Fruit fly (Drosophila melanogaster) whole organism, embryonic: ENCODE measurements around the gene rk.

Experiments
- ATbp ChIP-seq: fragments of 200-800 bp; sonication (Bioruptor generic); optimal IDR thresholded peaks from 2 replicates; lab custom pipeline; 2017; ENCODE audit warnings: missing biosample characterization, mild to moderate bottlenecking, missing genetic modification characterization, missing genetic modification reagents
- Aef1 ChIP-seq: fragments of 200-800 bp; sonication (Bioruptor generic); IDR thresholded peaks from 3 replicates; pipeline ENCODE4 v1.3.6; 2022; ENCODE audit warnings: missing biosample characterization, missing genetic modification characterization
- Atf6 ChIP-seq: fragments of 200-800 bp; sonication (Bioruptor generic); IDR thresholded peaks from 2 replicates; pipeline ENCODE4 v1.3.6; 2022; ENCODE audit warnings: missing biosample characterization, missing genetic modification characterization
- Bgb ChIP-seq: fragments of 200-800 bp; sonication (Bioruptor generic); IDR thresholded peaks from 2 replicates; pipeline ENCODE4 v1.3.6; 2022; ENCODE audit warnings: missing biosample characterization, missing genetic modification characterization; ENCODE audit not compliant: partially characterized antibody
- Blimp-1 ChIP-seq: fragments of 200-800 bp; sonication (Bioruptor generic); optimal IDR thresholded peaks from 3 replicates; lab custom pipeline; 2018; ENCODE audit warnings: missing biosample characterization, missing genetic modification characterization, mild to moderate bottlenecking, moderate library complexity, missing genetic modification reagents
- CG14860 ChIP-seq: fragments of 200-800 bp; sonication (Bioruptor generic); IDR thresholded peaks from 3 replicates; pipeline ENCODE4 v1.3.6; 2022; ENCODE audit warnings: missing biosample characterization, missing genetic modification characterization; ENCODE audit not compliant: partially characterized antibody
- CG1603 ChIP-seq: fragments of 200-800 bp; sonication (Bioruptor generic); optimal IDR thresholded peaks from 2 replicates; lab custom pipeline; 2019; ENCODE audit warnings: missing biosample characterization, mild to moderate bottlenecking, missing genetic modification characterization, moderate library complexity
- CG17328 ChIP-seq: fragments of 200-800 bp; sonication (Bioruptor generic); IDR thresholded peaks from 2 replicates; pipeline ENCODE4 v1.3.6; 2022; ENCODE audit warnings: missing biosample characterization, missing genetic modification characterization
- CG18011 ChIP-seq: fragments of 200-800 bp; sonication (Bioruptor generic); optimal IDR thresholded peaks from 2 replicates; lab custom pipeline; 2017; ENCODE audit warnings: missing biosample characterization, missing genetic modification characterization, mild to moderate bottlenecking, moderate library complexity, missing genotype
- CG2120 ChIP-seq: fragments of 200-800 bp; sonication (Bioruptor generic); optimal IDR thresholded peaks from 3 replicates; lab custom pipeline; 2016; ENCODE audit warnings: missing biosample characterization, missing genetic modification characterization
- CG3065 ChIP-seq: fragments of 200-800 bp; sonication (Bioruptor generic); optimal IDR thresholded peaks from 2 replicates; lab custom pipeline; 2016; ENCODE audit warnings: missing biosample characterization, missing genetic modification characterization
- CG31441 ChIP-seq: fragments of 200-800 bp; sonication (Bioruptor generic); IDR thresholded peaks from 2 replicates; pipeline ENCODE4 v1.3.6; 2022; ENCODE audit warnings: missing biosample characterization, missing genetic modification characterization
- CG32767 ChIP-seq: fragments of 200-800 bp; sonication (Bioruptor generic); IDR thresholded peaks from 2 replicates; pipeline ENCODE4 v1.3.6; 2022; ENCODE audit warnings: missing biosample characterization, missing genetic modification characterization
- CG3838 ChIP-seq: fragments of 200-800 bp; sonication (Bioruptor generic); optimal IDR thresholded peaks from 3 replicates; lab custom pipeline; 2016; ENCODE audit warnings: missing biosample characterization, missing genetic modification characterization
- CG5180 ChIP-seq: fragments of 200-800 bp; sonication (Bioruptor generic); optimal IDR thresholded peaks from 3 replicates; lab custom pipeline; 2017; ENCODE audit warnings: missing biosample characterization, missing genetic modification characterization, mild to moderate bottlenecking, moderate library complexity, missing genetic modification reagents
- CG7372 ChIP-seq: fragments of 200-800 bp; sonication (Bioruptor generic); IDR thresholded peaks from 2 replicates; pipeline ENCODE4 v1.3.6; 2022; ENCODE audit warnings: missing biosample characterization, missing genetic modification characterization
- CG7745 ChIP-seq: fragments of 200-800 bp; sonication (Bioruptor generic); optimal IDR thresholded peaks from 2 replicates; lab custom pipeline; 2018; ENCODE audit warnings: missing biosample characterization, mild to moderate bottlenecking, missing genetic modification characterization, moderate library complexity
- CG7928 ChIP-seq: fragments of 200-800 bp; sonication (Bioruptor generic); optimal IDR thresholded peaks from 2 replicates; lab custom pipeline; 2017; ENCODE audit warnings: missing biosample characterization, mild to moderate bottlenecking, missing genetic modification characterization
- CG9609 ChIP-seq: fragments of 200-800 bp; sonication (Bioruptor generic); optimal IDR thresholded peaks from 3 replicates; lab custom pipeline; 2016; ENCODE audit warnings: missing biosample characterization, missing genetic modification characterization
- CG9797 ChIP-seq: fragments of 200-800 bp; sonication (Bioruptor generic); optimal IDR thresholded peaks from 3 replicates; lab custom pipeline; 2018; ENCODE audit warnings: missing biosample characterization, mild to moderate bottlenecking, missing genetic modification characterization
- CkIIα-i1 ChIP-seq: fragments of 200-800 bp; sonication (Bioruptor generic); IDR thresholded peaks from 2 replicates; pipeline ENCODE4 v1.3.6; 2022; ENCODE audit warnings: missing biosample characterization, missing genetic modification characterization
- Elba2 ChIP-seq: fragments of 200-800 bp; sonication (Bioruptor generic); optimal IDR thresholded peaks from 3 replicates; lab custom pipeline; 2016; ENCODE audit warnings: missing biosample characterization, missing genetic modification characterization
- Gug ChIP-seq: fragments of 200-800 bp; sonication (Bioruptor generic); IDR thresholded peaks from 4 replicates; pipeline ENCODE4 v1.3.6; 2022; ENCODE audit warnings: missing biosample characterization, missing genetic modification characterization
- Hmr ChIP-seq: fragments of 200-800 bp; sonication (Bioruptor generic); optimal IDR thresholded peaks from 3 replicates; lab custom pipeline; 2017; ENCODE audit warnings: mild to moderate bottlenecking, missing biosample characterization, missing genetic modification reagents, missing genetic modification characterization
- Hr78 ChIP-seq, 2 experiments: fragments of 200-800 bp in 1 of 2; fragments of >200 bp in 1 of 2; sonication (Bioruptor generic) in 1 of 2; optimal IDR thresholded peaks; 2 replicates each; lab custom pipeline; 2017 to 2019; ENCODE audit warnings: missing biosample characterization in 2 of 2, missing genetic modification characterization in 2 of 2, mild to moderate bottlenecking in 1 of 2, moderate library complexity in 1 of 2
- Opbp ChIP-seq: fragments of 200-800 bp; sonication (Bioruptor generic); IDR thresholded peaks from 3 replicates; pipeline ENCODE4 v1.3.6; 2022; ENCODE audit warnings: missing biosample characterization, missing genetic modification characterization; ENCODE audit not compliant: partially characterized antibody
- Sin3A ChIP-seq: fragments of >200 bp; optimal IDR thresholded peaks from 2 replicates; lab custom pipeline; 2018
- Sox100B ChIP-seq: fragments of 200-800 bp; sonication (Bioruptor generic); optimal IDR thresholded peaks from 3 replicates; lab custom pipeline; 2018; ENCODE audit warnings: missing biosample characterization, mild to moderate bottlenecking, missing genetic modification characterization
- Sry-β ChIP-seq: fragments of 200-800 bp; sonication (Bioruptor generic); optimal IDR thresholded peaks from 2 replicates; lab custom pipeline; 2018; ENCODE audit warnings: missing biosample characterization, mild to moderate bottlenecking, missing genetic modification characterization, moderate library complexity
- Trl ChIP-seq, 3 experiments: fragments of >200 bp in 2 of 3; fragments of 200-800 bp in 1 of 3; sonication (Bioruptor generic) in 1 of 3; optimal IDR thresholded peaks; 2 replicates in 1 of 3; 3 replicates in 2 of 3; lab custom pipeline; 2016 to 2017; ENCODE audit warnings: missing biosample characterization in 1 of 3, missing genetic modification characterization in 1 of 3
- Usf ChIP-seq: fragments of 200-800 bp; sonication (Bioruptor generic); optimal IDR thresholded peaks from 2 replicates; lab custom pipeline; 2017; ENCODE audit warnings: missing genotype, missing biosample characterization, missing genetic modification characterization
- abd-A ChIP-seq: fragments of 200-800 bp; sonication (Bioruptor generic); optimal IDR thresholded peaks from 3 replicates; lab custom pipeline; 2019; ENCODE audit warnings: missing biosample characterization, mild to moderate bottlenecking, missing genetic modification characterization, moderate library complexity
- bab2 ChIP-seq: fragments of 200-800 bp; sonication (Bioruptor generic); optimal IDR thresholded peaks from 2 replicates; lab custom pipeline; 2016; ENCODE audit warnings: missing biosample characterization, missing genetic modification characterization
- ci ChIP-seq: fragments of 200-800 bp; sonication (Bioruptor generic); IDR thresholded peaks from 3 replicates; pipeline ENCODE4 v1.3.6; 2022; ENCODE audit warnings: missing biosample characterization, missing genetic modification characterization
- cwo ChIP-seq: fragments of 200-800 bp; sonication (Bioruptor generic); optimal IDR thresholded peaks from 3 replicates; lab custom pipeline; 2017; ENCODE audit warnings: missing biosample characterization, missing genetic modification characterization, mild to moderate bottlenecking, moderate library complexity, missing genetic modification reagents
- dimm ChIP-seq: fragments of 200-800 bp; sonication (Bioruptor generic); IDR thresholded peaks from 2 replicates; pipeline ENCODE4 v1.3.6; 2022; ENCODE audit warnings: missing biosample characterization, missing genetic modification characterization
- exex ChIP-seq: fragments of 200-800 bp; sonication (Bioruptor generic); optimal IDR thresholded peaks from 4 replicates; lab custom pipeline; 2018; ENCODE audit warnings: missing biosample characterization, mild to moderate bottlenecking, missing genetic modification characterization, moderate library complexity
- hbn ChIP-seq: fragments of 200-800 bp; sonication (Bioruptor generic); IDR thresholded peaks from 2 replicates; pipeline ENCODE4 v1.3.6; 2022; ENCODE audit warnings: missing biosample characterization, missing genetic modification characterization; ENCODE audit not compliant: partially characterized antibody
- ind ChIP-seq: fragments of 200-800 bp; sonication (Bioruptor generic); optimal IDR thresholded peaks from 3 replicates; lab custom pipeline; 2016; ENCODE audit warnings: missing biosample characterization, missing genetic modification characterization
- lab ChIP-seq: fragments of 200-800 bp; sonication (Bioruptor generic); optimal IDR thresholded peaks from 3 replicates; lab custom pipeline; 2017; ENCODE audit warnings: missing biosample characterization, missing genetic modification characterization, mild to moderate bottlenecking, moderate library complexity, missing genetic modification reagents
- lbe ChIP-seq: fragments of 200-800 bp; sonication (Bioruptor generic); optimal IDR thresholded peaks from 2 replicates; lab custom pipeline; 2016; ENCODE audit warnings: missing biosample characterization, mild to moderate bottlenecking, missing genetic modification characterization
- mirr ChIP-seq: fragments of 200-800 bp; sonication (Bioruptor generic); optimal IDR thresholded peaks from 3 replicates; lab custom pipeline; 2018; ENCODE audit warnings: missing biosample characterization, mild to moderate bottlenecking, missing genetic modification characterization
- nerfin-1 ChIP-seq: fragments of 200-800 bp; sonication (Bioruptor generic); optimal IDR thresholded peaks from 3 replicates; lab custom pipeline; 2019; ENCODE audit warnings: missing biosample characterization, mild to moderate bottlenecking, missing genetic modification characterization, moderate library complexity
- odd ChIP-seq: fragments of 200-800 bp; sonication (Bioruptor generic); optimal IDR thresholded peaks from 2 replicates; lab custom pipeline; 2017; ENCODE audit warnings: missing biosample characterization, mild to moderate bottlenecking, missing genetic modification characterization
- otp ChIP-seq: fragments of 200-800 bp; sonication (Bioruptor generic); IDR thresholded peaks from 3 replicates; pipeline ENCODE4, ENCODE4 v1.3.6; 2022; ENCODE audit warnings: missing biosample characterization, missing genetic modification characterization
- sqz ChIP-seq: fragments of 200-800 bp; sonication (Bioruptor generic); optimal IDR thresholded peaks from 3 replicates; lab custom pipeline; 2018; ENCODE audit warnings: missing biosample characterization, mild to moderate bottlenecking, missing genetic modification characterization
- ttk ChIP-seq: fragments of 200-800 bp; sonication (Bioruptor generic); IDR thresholded peaks from 2 replicates; pipeline ENCODE4 v2.1.2; 2022; ENCODE audit warnings: missing biosample characterization, missing genetic modification characterization
- twi ChIP-seq: fragments of 200-800 bp; optimal IDR thresholded peaks from 2 replicates; lab custom pipeline; 2019; ENCODE audit warnings: missing biosample characterization, mild to moderate bottlenecking, missing genetic modification characterization, moderate library complexity
- vvl ChIP-seq: fragments of 200-800 bp; sonication (Bioruptor generic); IDR thresholded peaks from 2 replicates; pipeline ENCODE4 v1.3.6; 2022; ENCODE audit warnings: missing biosample characterization, missing genetic modification characterization
- wor ChIP-seq: fragments of 200-800 bp; sonication (Bioruptor generic); IDR thresholded peaks from 2 replicates; pipeline ENCODE4 v1.3.6; 2022; ENCODE audit warnings: missing biosample characterization, missing genetic modification characterization

rk gene

dm6 chr2L:14025485-14025933, 24.5 kb upstream of the rk start (continued):
- no peak for TF ChIP-seq CkIIα-i1 (GFP tag; lab: Robert Waterston, UW)
- peak in 1 of 2 experiments; percentile 86 for TF ChIP-seq Hr78 (GFP tag; optimal IDR thresholded peaks at IDR 0.05; lab: Kevin White, UChicago)
- TF ChIP-seq CG14860 (GFP tag; lab: Robert Waterston, UW): peak; percentile 46; the same call in 1 of the 3 replicates
- TF ChIP-seq odd (GFP tag; lab: Kevin White, UChicago): no peak
- no peak for TF ChIP-seq CG1603 (tag; lab: Kevin White, UChicago)
- TF ChIP-seq CG2120 (GFP tag; lab: Kevin White, UChicago): no peak
- TF ChIP-seq Bgb (GFP tag; lab: Robert Waterston, UW): no peak
- peak; percentile 59 for TF ChIP-seq CG7745 (tag; lab: Kevin White, UChicago)
- TF ChIP-seq hbn (GFP tag; lab: Robert Waterston, UW): no peak
- TF ChIP-seq Gug (GFP tag; lab: Robert Waterston, UW): no peak
- peak; percentile 53 for TF ChIP-seq Blimp-1
- peak; percentile 65; the same call in 2 of the 3 replicates for TF ChIP-seq ci (GFP tag; lab: Robert Waterston, UW)
- TF ChIP-seq vvl (GFP tag; lab: Robert Waterston, UW): peak; percentile 32; the same call in 1 of the 2 replicates
- no peak for TF ChIP-seq cwo
- no peak for TF ChIP-seq CG3065
- TF ChIP-seq abd-A (tag; lab: Kevin White, UChicago): peak; percentile 95
- TF ChIP-seq CG17328 (GFP tag; lab: Robert Waterston, UW): no peak
- no peak for TF ChIP-seq CG9609
- TF ChIP-seq nerfin-1 (tag; lab: Kevin White, UChicago): peak; percentile 28
- no peak for TF ChIP-seq CG3838 (GFP tag; lab: Kevin White, UChicago)
- TF ChIP-seq Sry-β (GFP tag; lab: Kevin White, UChicago): no peak
- no peak for TF ChIP-seq lab (GFP tag; lab: Kevin White, UChicago)
- TF ChIP-seq Hmr: no peak
- TF ChIP-seq lbe (GFP tag; lab: Kevin White, UChicago): peak; percentile 9
- TF ChIP-seq Sox100B (GFP tag; lab: Kevin White, UChicago): no peak
- no peak for TF ChIP-seq mirr (GFP tag; lab: Kevin White, UChicago)
- peak; percentile 11 for TF ChIP-seq ATbp (GFP tag; lab: Kevin White, UChicago)
- no peak for TF ChIP-seq Elba2 (GFP tag; lab: Kevin White, UChicago)
- no peak for TF ChIP-seq wor
- peak; percentile 93 for TF ChIP-seq twi (tag; lab: Kevin White, UChicago)
- TF ChIP-seq Sin3A: no peak
- peak; percentile 6; the same call in 1 of the 2 replicates for TF ChIP-seq ttk (GFP tag; lab: Robert Waterston, UW)
- TF ChIP-seq CG7928 (GFP tag; lab: Kevin White, UChicago): no peak
- no peak for TF ChIP-seq CG18011 (GFP tag; lab: Kevin White, UChicago)
- TF ChIP-seq CG32767 (GFP tag; lab: Robert Waterston, UW): peak; percentile 57; the same call in 1 of the 2 replicates
- TF ChIP-seq bab2 (GFP tag; lab: Kevin White, UChicago): no peak
- no peak for TF ChIP-seq Trl (optimal IDR thresholded peaks at IDR 0.05; lab: Kevin White, UChicago)
- TF ChIP-seq Trl (GFP tag; optimal IDR thresholded peaks at IDR 0.05; lab: Kevin White, UChicago): no peak
- 0 out of 3 replicates have a peak, but pooled peaks have one; percentile 28 for TF ChIP-seq Opbp (GFP tag; lab: Robert Waterston, UW)
- TF ChIP-seq exex: peak; percentile 32
- peak; percentile 42; the same call in 2 of the 3 replicates for TF ChIP-seq Aef1
- no peak for TF ChIP-seq CG9797 (GFP tag; lab: Kevin White, UChicago)
- no peak for TF ChIP-seq CG5180 (GFP tag; lab: Kevin White, UChicago)
- TF ChIP-seq CG31441 (GFP tag; lab: Robert Waterston, UW): no peak
- TF ChIP-seq sqz (GFP tag; lab: Kevin White, UChicago): peak; percentile 66
- TF ChIP-seq Atf6 (GFP tag; lab: Robert Waterston, UW): no peak
- TF ChIP-seq otp (GFP tag; lab: Robert Waterston, UW): no peak
- TF ChIP-seq ind (GFP tag; lab: Kevin White, UChicago): no peak
- no peak for TF ChIP-seq dimm
- no peak for TF ChIP-seq Usf (GFP tag; lab: Kevin White, UChicago)
- TF ChIP-seq CG7372 (GFP tag; lab: Robert Waterston, UW): no peak
